Worm (Caenorhabditis elegans): ENCODE measurements around the gene nep-26.

- TF ChIP-seq pqm-1 (tag; optimal IDR thresholded peaks at IDR 0.05) (no peak), nhr-76 (tag; optimal IDR thresholded peaks at IDR 0.05) (no peak), ama-1 (optimal IDR thresholded peaks at IDR 0.05) (no peak), nhr-237 (tag; optimal IDR thresholded peaks at IDR 0.05) (no peak), lsy-12 (tag; optimal IDR thresholded peaks at IDR 0.05) (no peak), unc-62 (GFP tag; optimal IDR thresholded peaks at IDR 0.05) (no peak), nhr-12 (tag; optimal IDR thresholded peaks at IDR 0.05) (no peak), R02D3.7 (tag; optimal IDR thresholded peaks at IDR 0.05) (no peak), fos-1 (tag; optimal IDR thresholded peaks at IDR 0.05) (no peak), sea-2 (GFP tag; optimal IDR thresholded peaks at IDR 0.05) (no peak)
These were observed 14.9 kb downstream of the nep-26 start for ce11 chrII:10284991-10285390.

All from whole organism, L3 larva.